Fruit fly (Drosophila melanogaster) whole organism, embryonic: ENCODE measurements around the gene CG7841.

ENCODE experiments used
- Atf-2 ChIP-seq: fragments of 200-800 bp; sonication (Bioruptor generic); optimal IDR thresholded peaks from 2 replicates; lab custom pipeline; 2016; ENCODE audit warnings: missing biosample characterization, missing genetic modification characterization
- Atf3 ChIP-seq: fragments of 200-800 bp; sonication (Bioruptor generic); optimal IDR thresholded peaks from 3 replicates; lab custom pipeline; 2016; ENCODE audit warnings: missing biosample characterization, missing genetic modification characterization
- Bgb ChIP-seq: fragments of 200-800 bp; sonication (Bioruptor generic); IDR thresholded peaks from 2 replicates; pipeline ENCODE4 v1.3.6; 2022; ENCODE audit warnings: missing biosample characterization, missing genetic modification characterization; ENCODE audit not compliant: partially characterized antibody
- CG10366 ChIP-seq: fragments of 200-800 bp; sonication (Bioruptor generic); IDR thresholded peaks from 2 replicates; pipeline ENCODE4 v1.3.6; 2022; ENCODE audit warnings: missing biosample characterization, missing genetic modification characterization
- CG13287 ChIP-seq: fragments of 200-800 bp; sonication (Bioruptor generic); IDR thresholded peaks from 2 replicates; pipeline ENCODE4 v1.3.6; 2022; ENCODE audit warnings: missing biosample characterization, missing genetic modification characterization; ENCODE audit not compliant: partially characterized antibody
- CG17912 ChIP-seq: fragments of 200-800 bp; sonication (Bioruptor generic); optimal IDR thresholded peaks from 2 replicates; lab custom pipeline; 2018; ENCODE audit warnings: missing biosample characterization, mild to moderate bottlenecking, missing genetic modification characterization
- CG2129 ChIP-seq: fragments of 200-800 bp; sonication (Bioruptor generic); IDR thresholded peaks from 2 replicates; pipeline ENCODE4 v1.3.6; 2022; ENCODE audit warnings: missing biosample characterization, missing genetic modification characterization; ENCODE audit not compliant: partially characterized antibody
- CG2889 ChIP-seq: fragments of 200-800 bp; sonication (Bioruptor generic); IDR thresholded peaks from 3 replicates; pipeline ENCODE4 v1.3.6; 2022; ENCODE audit warnings: missing biosample characterization, missing genetic modification characterization
- CG32767 ChIP-seq: fragments of 200-800 bp; sonication (Bioruptor generic); IDR thresholded peaks from 2 replicates; pipeline ENCODE4 v1.3.6; 2022; ENCODE audit warnings: missing biosample characterization, missing genetic modification characterization
- CG32772 ChIP-seq: fragments of 200-800 bp; sonication (Bioruptor generic); IDR thresholded peaks from 2 replicates; pipeline ENCODE4 v1.3.6; 2022; ENCODE audit warnings: missing biosample characterization, missing genetic modification characterization
- CG3726 ChIP-seq: fragments of 200-800 bp; sonication (Bioruptor generic); IDR thresholded peaks from 3 replicates; pipeline ENCODE4, ENCODE4 v1.3.6; 2022; ENCODE audit warnings: missing biosample characterization, missing genetic modification characterization
- CG4707 ChIP-seq: fragments of 200-800 bp; sonication (Bioruptor generic); optimal IDR thresholded peaks from 2 replicates; lab custom pipeline; 2018; ENCODE audit warnings: missing biosample characterization, mild to moderate bottlenecking, missing genetic modification characterization, moderate library complexity
- CG6683 ChIP-seq: fragments of 200-800 bp; sonication (Bioruptor generic); optimal IDR thresholded peaks from 2 replicates; lab custom pipeline; 2017; ENCODE audit warnings: missing biosample characterization, mild to moderate bottlenecking, missing genetic modification characterization, missing genetic modification reagents
- CG6689 ChIP-seq: fragments of 200-800 bp; sonication (Bioruptor generic); IDR thresholded peaks from 2 replicates; pipeline ENCODE4 v1.3.6; 2022; ENCODE audit warnings: missing biosample characterization, missing genetic modification characterization
- CG7357 ChIP-seq: fragments of 200-800 bp; sonication (Bioruptor generic); IDR thresholded peaks from 3 replicates; pipeline ENCODE4 v1.3.6; 2022; ENCODE audit warnings: missing biosample characterization, missing genetic modification characterization
- CG8359 ChIP-seq: fragments of 200-800 bp; sonication (Bioruptor generic); optimal IDR thresholded peaks from 2 replicates; lab custom pipeline; 2017; ENCODE audit warnings: missing biosample characterization, mild to moderate bottlenecking, missing genetic modification characterization, borderline replicate concordance
- CG8924 ChIP-seq: fragments of 200-800 bp; optimal IDR thresholded peaks from 3 replicates; lab custom pipeline; 2019; ENCODE audit warnings: missing biosample characterization, mild to moderate bottlenecking, missing genetic modification characterization, moderate library complexity
- CG9215 ChIP-seq: fragments of 200-800 bp; sonication (Bioruptor generic); IDR thresholded peaks from 2 replicates; pipeline ENCODE4 v1.3.6; 2022; ENCODE audit warnings: missing biosample characterization, missing genetic modification characterization
- Chrac-16 ChIP-seq: fragments of 200-800 bp; sonication (Bioruptor generic); optimal IDR thresholded peaks from 3 replicates; lab custom pipeline; 2016; ENCODE audit warnings: missing biosample characterization, missing genetic modification characterization
- Dad ChIP-seq: fragments of 200-800 bp; sonication (Bioruptor generic); optimal IDR thresholded peaks from 3 replicates; lab custom pipeline; 2016; ENCODE audit warnings: missing biosample characterization, missing genetic modification characterization
- Dfd ChIP-seq, 2 experiments: fragments of >200 bp; optimal IDR thresholded peaks; 2 replicates each; lab custom pipeline; 2017; ENCODE audit warnings: missing biosample characterization in 2 of 2, missing genetic modification characterization in 2 of 2
- Dip3 ChIP-seq: fragments of 200-800 bp; sonication (Bioruptor generic); optimal IDR thresholded peaks from 3 replicates; lab custom pipeline; 2016; ENCODE audit warnings: missing biosample characterization, missing genetic modification characterization
- Dp ChIP-seq: fragments of 200-800 bp; sonication (Bioruptor generic); optimal IDR thresholded peaks from 2 replicates; lab custom pipeline; 2018; ENCODE audit warnings: missing biosample characterization, mild to moderate bottlenecking, missing genetic modification characterization, moderate library complexity
- Myb ChIP-seq: fragments of 200-800 bp; sonication (Bioruptor generic); optimal IDR thresholded peaks from 2 replicates; lab custom pipeline; 2016; ENCODE audit warnings: missing biosample characterization, missing genetic modification characterization
- NFAT ChIP-seq: fragments of 200-800 bp; sonication (Bioruptor generic); IDR thresholded peaks from 2 replicates; pipeline ENCODE4 v1.3.6; 2022; ENCODE audit warnings: missing biosample characterization, missing genetic modification characterization
- Neu2 ChIP-seq: fragments of 200-800 bp; sonication (Bioruptor generic); optimal IDR thresholded peaks from 3 replicates; lab custom pipeline; 2016; ENCODE audit warnings: missing biosample characterization, missing genetic modification characterization, borderline replicate concordance
- Nf-YA ChIP-seq: fragments of 200-800 bp; sonication (Bioruptor generic); IDR thresholded peaks from 2 replicates; pipeline ENCODE4 v1.3.6; 2022; ENCODE audit warnings: missing biosample characterization, missing genetic modification characterization
- Opbp ChIP-seq: fragments of 200-800 bp; sonication (Bioruptor generic); IDR thresholded peaks from 3 replicates; pipeline ENCODE4 v1.3.6; 2022; ENCODE audit warnings: missing biosample characterization, missing genetic modification characterization; ENCODE audit not compliant: partially characterized antibody
- Ravus ChIP-seq: fragments of 200-800 bp; sonication (Bioruptor generic); IDR thresholded peaks from 2 replicates; pipeline ENCODE4 v1.3.6; 2022; ENCODE audit warnings: missing biosample characterization, missing genetic modification characterization
- Usf ChIP-seq: fragments of 200-800 bp; sonication (Bioruptor generic); optimal IDR thresholded peaks from 2 replicates; lab custom pipeline; 2017; ENCODE audit warnings: missing genotype, missing biosample characterization, missing genetic modification characterization
- abd-A ChIP-seq: fragments of 200-800 bp; sonication (Bioruptor generic); optimal IDR thresholded peaks from 3 replicates; lab custom pipeline; 2019; ENCODE audit warnings: missing biosample characterization, mild to moderate bottlenecking, missing genetic modification characterization, moderate library complexity
- amos ChIP-seq: fragments of 200-800 bp; sonication (Bioruptor generic); IDR thresholded peaks from 2 replicates; pipeline ENCODE4 v1.3.6; 2022; ENCODE audit warnings: missing biosample characterization, missing genetic modification characterization; ENCODE audit not compliant: partially characterized antibody
- ato ChIP-seq: fragments of 200-800 bp; sonication (Bioruptor generic); IDR thresholded peaks from 2 replicates; pipeline ENCODE4 v1.3.6; 2022; ENCODE audit warnings: missing biosample characterization, missing genetic modification characterization; ENCODE audit not compliant: partially characterized antibody
- bowl ChIP-seq: fragments of 200-800 bp; sonication (Bioruptor generic); IDR thresholded peaks from 2 replicates; pipeline ENCODE4 v1.3.6; 2022; ENCODE audit warnings: missing biosample characterization, missing genetic modification characterization
- crol ChIP-seq: fragments of 200-800 bp; sonication (Bioruptor generic); IDR thresholded peaks from 2 replicates; pipeline ENCODE4 v1.3.6; 2022; ENCODE audit warnings: missing biosample characterization, missing genetic modification characterization
- disco-r ChIP-seq: fragments of 200-800 bp; sonication (Bioruptor generic); optimal IDR thresholded peaks from 2 replicates; lab custom pipeline; 2016; ENCODE audit warnings: missing biosample characterization, missing genetic modification characterization
- dpn ChIP-seq, 2 experiments: fragments of 200-800 bp; sonication (Bioruptor generic); optimal IDR thresholded peaks; 3 replicates each; lab custom pipeline; 2016; ENCODE audit warnings: missing biosample characterization in 2 of 2, missing genetic modification characterization in 2 of 2
- gce ChIP-seq: fragments of 200-800 bp; sonication (Bioruptor generic); IDR thresholded peaks from 3 replicates; pipeline ENCODE4 v1.3.6; 2022; ENCODE audit warnings: missing biosample characterization, missing genetic modification characterization
- gfzf ChIP-seq: fragments of 200-800 bp; sonication (Bioruptor generic); optimal IDR thresholded peaks from 2 replicates; lab custom pipeline; 2016; ENCODE audit warnings: missing biosample characterization, mild to moderate bottlenecking, missing genetic modification characterization, moderate library complexity
- h ChIP-seq: fragments of >200 bp; optimal IDR thresholded peaks from 2 replicates; lab custom pipeline; 2017
- hkb ChIP-seq, 2 experiments: fragments of 200-800 bp in 1 of 2; fragments of >200 bp in 1 of 2; sonication (Bioruptor generic) in 1 of 2; IDR thresholded peaks in 1 of 2; optimal IDR thresholded peaks in 1 of 2; 2 replicates each; pipeline versions ENCODE4 v1.3.6 to Lab custom; 2017 to 2022; ENCODE audit warnings: missing biosample characterization in 1 of 2, missing genetic modification characterization in 1 of 2
- inv ChIP-seq: fragments of 200-800 bp; sonication (Bioruptor generic); IDR thresholded peaks from 2 replicates; pipeline ENCODE4 v1.3.6; 2022; ENCODE audit warnings: missing biosample characterization, missing genetic modification characterization; ENCODE audit not compliant: partially characterized antibody
- ro ChIP-seq: fragments of 200-800 bp; sonication (Bioruptor generic); IDR thresholded peaks from 2 replicates; pipeline ENCODE4 v1.3.6; 2022; ENCODE audit warnings: missing biosample characterization, missing genetic modification characterization
- scrt ChIP-seq: fragments of 200-800 bp; sonication (Bioruptor generic); optimal IDR thresholded peaks from 2 replicates; lab custom pipeline; 2018; ENCODE audit warnings: missing biosample characterization, mild to moderate bottlenecking, missing genetic modification characterization, moderate library complexity
- sens ChIP-seq: fragments of 200-800 bp; sonication (Bioruptor generic); peaks from one replicate; lab custom pipeline; 2016; ENCODE audit warnings: missing biosample characterization, missing genetic modification characterization
- slou ChIP-seq: fragments of 200-800 bp; sonication (Bioruptor generic); optimal IDR thresholded peaks from 3 replicates; lab custom pipeline; 2016; ENCODE audit warnings: missing biosample characterization, missing genetic modification characterization
- sug ChIP-seq: fragments of 200-800 bp; optimal IDR thresholded peaks from 2 replicates; lab custom pipeline; 2019; ENCODE audit warnings: missing biosample characterization, mild to moderate bottlenecking, missing genetic modification characterization, moderate library complexity
- zfh1 ChIP-seq: fragments of 200-800 bp; sonication (Bioruptor generic); IDR thresholded peaks from 3 replicates; pipeline ENCODE4 v1.3.6; 2022; ENCODE audit warnings: missing biosample characterization, missing genetic modification characterization

CG7841 gene

DNA sequence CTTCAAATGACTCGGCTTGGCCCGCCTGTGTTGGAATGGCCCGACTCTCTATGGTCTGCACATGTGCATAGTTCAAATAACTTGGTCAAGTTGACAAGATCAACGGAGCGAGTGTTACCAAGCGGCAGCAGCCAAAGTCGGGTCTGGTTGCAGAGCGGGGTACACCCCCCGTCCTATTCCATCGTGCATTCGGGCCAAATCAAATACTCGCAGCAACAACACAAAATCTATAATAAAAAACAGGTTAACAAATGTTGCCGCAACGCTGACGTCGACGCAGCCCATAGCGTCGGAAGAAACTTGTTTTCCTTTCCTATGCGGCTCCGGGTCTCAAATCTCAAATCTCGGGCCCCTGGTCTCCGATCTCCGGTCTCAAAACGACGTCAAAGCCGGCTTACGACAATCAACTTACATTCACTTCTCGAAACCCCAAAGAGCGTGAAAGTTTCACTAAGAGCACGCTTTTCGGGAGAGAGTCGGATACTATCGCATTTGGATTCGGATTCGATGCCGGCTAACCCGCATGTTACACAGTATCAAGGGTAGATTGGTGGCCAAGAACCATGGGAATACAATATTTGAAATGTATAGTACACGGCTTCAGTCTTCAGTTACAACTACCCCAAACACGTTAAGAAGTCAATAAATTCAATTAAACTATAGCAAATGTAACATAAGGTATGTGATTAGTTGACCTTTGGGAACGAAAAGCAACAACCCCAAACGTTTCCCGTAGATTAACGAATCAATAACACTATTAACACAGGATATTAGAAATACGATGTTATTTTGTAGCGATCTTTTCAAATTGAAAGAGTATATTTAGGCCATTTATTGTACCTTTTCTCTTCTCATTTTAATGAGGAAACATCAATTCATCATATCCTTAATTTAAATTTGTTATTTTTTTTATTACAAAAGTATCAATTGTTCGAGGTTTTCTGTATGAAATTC lies 26.5 kb upstream of the CG7841 start (continued):
- TF ChIP-seq gfzf (GFP tag; lab: Kevin White, UChicago) (no peak), CG2889 (no peak), crol (GFP tag; lab: Robert Waterston, UW) (peak; percentile 83), amos (GFP tag; lab: Robert Waterston, UW) (no peak), Opbp (GFP tag; lab: Robert Waterston, UW) (no peak), Dip3 (GFP tag; lab: Kevin White, UChicago) (peak; percentile 56), CG17912 (no peak), CG6689 (GFP tag; lab: Robert Waterston, UW) (peak; percentile 42; the same call in 1 of the 2 replicates), Chrac-16 (GFP tag; lab: Kevin White, UChicago) (peak; percentile 53), Myb (GFP tag; lab: Kevin White, UChicago) (peak; percentile 21), CG3726 (GFP tag; lab: Robert Waterston, UW) (no peak), Nf-YA (no peak), NFAT (GFP tag; lab: Robert Waterston, UW) (no peak), inv (GFP tag; lab: Robert Waterston, UW) (no peak), CG32767 (GFP tag; lab: Robert Waterston, UW) (no peak), CG8924 (tag; lab: Kevin White, UChicago) (peak; percentile 66), sug (tag; lab: Kevin White, UChicago) (peak; percentile 37), Usf (GFP tag; lab: Kevin White, UChicago) (peak; percentile 56), hkb (optimal IDR thresholded peaks at IDR 0.05; lab: Kevin White, UChicago) (no peak), hkb (GFP tag; IDR thresholded peaks at IDR 0.05; lab: Robert Waterston, UW) (0 out of 2 replicates have a peak, but pooled peaks have one; percentile 35), ato (GFP tag; lab: Robert Waterston, UW) (no peak), h (lab: Kevin White, UChicago) (no peak), CG4707 (GFP tag; lab: Kevin White, UChicago) (no peak), CG9215 (GFP tag; lab: Robert Waterston, UW) (peak; percentile 60), Bgb (no peak), Atf3 (peak; percentile 29), Atf-2 (GFP tag; lab: Kevin White, UChicago) (peak; percentile 58), CG8359 (GFP tag; lab: Kevin White, UChicago) (peak; percentile 21), CG32772 (no peak; the same call in none of the 2 replicates), Dp (GFP tag; lab: Kevin White, UChicago) (no peak), bowl (GFP tag; lab: Robert Waterston, UW) (no peak), gce (GFP tag; lab: Robert Waterston, UW) (no peak), Dad (GFP tag; lab: Kevin White, UChicago) (peak; percentile 18), CG6683 (GFP tag; lab: Kevin White, UChicago) (peak; percentile 27), CG2129 (GFP tag; lab: Robert Waterston, UW) (no peak), disco-r (no peak), ro (GFP tag; lab: Robert Waterston, UW) (no peak), dpn (GFP tag; optimal IDR thresholded peaks at IDR 0.05; lab: Kevin White, UChicago) (peak; percentile 59 to 66), CG7357 (no peak), CG13287 (GFP tag; lab: Robert Waterston, UW) (no peak), Neu2 (no peak), Dfd (GFP tag; optimal IDR thresholded peaks at IDR 0.05; lab: Kevin White, UChicago) (no peak), sens (GFP tag; lab: Kevin White, UChicago) (peak; percentile 94), Ravus (GFP tag; lab: Robert Waterston, UW) (no peak), slou (GFP tag; lab: Kevin White, UChicago) (peak; percentile 28), abd-A (tag; lab: Kevin White, UChicago) (peak; percentile 28), scrt (peak; percentile 50), zfh1 (GFP tag; lab: Robert Waterston, UW) (0 out of 3 replicates have a peak, but pooled peaks have one; percentile 7), CG10366 (peak; percentile 51)
